Fruit fly (Drosophila melanogaster) whole organism, embryonic: ENCODE measurements around the gene CG40045.

Experiments
- Ada2b ChIP-seq: fragments of 200-800 bp; sonication (Bioruptor generic); IDR thresholded peaks from 2 replicates; pipeline ENCODE4 v1.3.6; 2022; ENCODE audit warnings: missing biosample characterization, missing genetic modification characterization
- Antp ChIP-seq: fragments of 200-800 bp; sonication (Bioruptor generic); optimal IDR thresholded peaks from 3 replicates; lab custom pipeline; 2016; ENCODE audit warnings: missing biosample characterization, missing genetic modification characterization
- CG10147 ChIP-seq: fragments of 200-800 bp; sonication (Bioruptor generic); optimal IDR thresholded peaks from 2 replicates; lab custom pipeline; 2019; ENCODE audit warnings: missing biosample characterization, mild to moderate bottlenecking, missing genetic modification characterization, moderate library complexity
- CG1024 ChIP-seq: fragments of 200-800 bp; sonication (Bioruptor generic); IDR thresholded peaks from 2 replicates; pipeline ENCODE4 v1.3.6; 2022; ENCODE audit warnings: missing biosample characterization, missing genetic modification characterization
- CG10274 ChIP-seq: fragments of 200-800 bp; sonication (Bioruptor generic); optimal IDR thresholded peaks from 3 replicates; lab custom pipeline; 2017; ENCODE audit warnings: missing biosample characterization, mild to moderate bottlenecking, missing genetic modification characterization
- CG10959 ChIP-seq: fragments of 200-800 bp; sonication (Bioruptor generic); IDR thresholded peaks from 2 replicates; pipeline ENCODE4 v1.3.6; 2022; ENCODE audit warnings: missing biosample characterization, missing genetic modification characterization
- CG12942 ChIP-seq: fragments of 200-800 bp; sonication (Bioruptor generic); optimal IDR thresholded peaks from 3 replicates; lab custom pipeline; 2016; ENCODE audit warnings: missing biosample characterization, missing genetic modification characterization
- CG13624 ChIP-seq: fragments of 200-800 bp; sonication (Bioruptor generic); optimal IDR thresholded peaks from 2 replicates; lab custom pipeline; 2016; ENCODE audit warnings: missing biosample characterization, missing genetic modification characterization
- CG14860 ChIP-seq: fragments of 200-800 bp; sonication (Bioruptor generic); IDR thresholded peaks from 3 replicates; pipeline ENCODE4 v1.3.6; 2022; ENCODE audit warnings: missing biosample characterization, missing genetic modification characterization; ENCODE audit not compliant: partially characterized antibody
- CG1603 ChIP-seq: fragments of 200-800 bp; sonication (Bioruptor generic); optimal IDR thresholded peaks from 2 replicates; lab custom pipeline; 2019; ENCODE audit warnings: missing biosample characterization, mild to moderate bottlenecking, missing genetic modification characterization, moderate library complexity
- CG17802 ChIP-seq: fragments of 200-800 bp; sonication (Bioruptor generic); optimal IDR thresholded peaks from 2 replicates; lab custom pipeline; 2018; ENCODE audit warnings: missing biosample characterization, mild to moderate bottlenecking, missing genetic modification characterization, moderate library complexity
- CG2199 ChIP-seq: fragments of 200-800 bp; sonication (Bioruptor generic); IDR thresholded peaks from 3 replicates; pipeline ENCODE4 v1.3.6; 2022; ENCODE audit warnings: missing biosample characterization, missing genetic modification characterization
- CG30020 ChIP-seq: fragments of 200-800 bp; optimal IDR thresholded peaks from 2 replicates; lab custom pipeline; 2019; ENCODE audit warnings: missing biosample characterization, mild to moderate bottlenecking, missing genetic modification characterization, moderate library complexity
- CG6654 ChIP-seq: fragments of 200-800 bp; sonication (Bioruptor generic); optimal IDR thresholded peaks from 2 replicates; lab custom pipeline; 2017; ENCODE audit warnings: missing biosample characterization, mild to moderate bottlenecking, missing genetic modification characterization
- CG8388 ChIP-seq: fragments of 200-800 bp; sonication (Bioruptor generic); optimal IDR thresholded peaks from 2 replicates; lab custom pipeline; 2019; ENCODE audit warnings: missing biosample characterization, mild to moderate bottlenecking, missing genetic modification characterization, moderate library complexity
- Camta ChIP-seq: fragments of 200-800 bp; sonication (Bioruptor generic); optimal IDR thresholded peaks from 2 replicates; lab custom pipeline; 2016; ENCODE audit warnings: missing biosample characterization, missing genetic modification characterization
- Dip2 ChIP-seq: fragments of 200-800 bp; sonication (Bioruptor generic); IDR thresholded peaks from 2 replicates; pipeline ENCODE4 v1.3.6; 2022; ENCODE audit warnings: missing biosample characterization, missing genetic modification characterization
- Gug ChIP-seq: fragments of 200-800 bp; sonication (Bioruptor generic); IDR thresholded peaks from 4 replicates; pipeline ENCODE4 v1.3.6; 2022; ENCODE audit warnings: missing biosample characterization, missing genetic modification characterization
- H2.0 ChIP-seq: fragments of 200-800 bp; sonication (Bioruptor generic); IDR thresholded peaks from 2 replicates; pipeline ENCODE4 v1.3.6; 2022; ENCODE audit warnings: missing biosample characterization, missing genetic modification characterization
- HmgZ ChIP-seq: fragments of 200-800 bp; sonication (Bioruptor generic); optimal IDR thresholded peaks from 2 replicates; lab custom pipeline; 2018; ENCODE audit warnings: missing biosample characterization, mild to moderate bottlenecking, missing genetic modification characterization
- Hr78 ChIP-seq, 2 experiments: fragments of 200-800 bp in 1 of 2; fragments of >200 bp in 1 of 2; sonication (Bioruptor generic) in 1 of 2; optimal IDR thresholded peaks; 2 replicates each; lab custom pipeline; 2017 to 2019; ENCODE audit warnings: missing biosample characterization in 2 of 2, missing genetic modification characterization in 2 of 2, mild to moderate bottlenecking in 1 of 2, moderate library complexity in 1 of 2
- NfI ChIP-seq: fragments of 200-800 bp; sonication (Bioruptor generic); optimal IDR thresholded peaks from 3 replicates; lab custom pipeline; 2018; ENCODE audit warnings: missing biosample characterization, mild to moderate bottlenecking, missing genetic modification characterization, moderate library complexity
- Rx ChIP-seq: fragments of 200-800 bp; sonication (Bioruptor generic); IDR thresholded peaks from 2 replicates; pipeline ENCODE4 v1.3.6; 2022; ENCODE audit warnings: missing biosample characterization, missing genetic modification characterization
- Six4 ChIP-seq: fragments of 200-800 bp; sonication (Bioruptor generic); optimal IDR thresholded peaks from 2 replicates; lab custom pipeline; 2016; ENCODE audit warnings: missing biosample characterization, missing genetic modification characterization
- Vsx1 ChIP-seq: fragments of 200-800 bp; sonication (Bioruptor generic); optimal IDR thresholded peaks from 2 replicates; lab custom pipeline; 2017; ENCODE audit warnings: missing biosample characterization, mild to moderate bottlenecking, missing genetic modification characterization, missing genetic modification reagents
- Xbp1 ChIP-seq: fragments of 200-800 bp; sonication (Bioruptor generic); optimal IDR thresholded peaks from 3 replicates; lab custom pipeline; 2016; ENCODE audit warnings: missing biosample characterization, mild to moderate bottlenecking, missing genetic modification characterization
- ase ChIP-seq: fragments of 200-800 bp; sonication (Bioruptor generic); IDR thresholded peaks from 3 replicates; pipeline ENCODE4 v1.3.6; 2022; ENCODE audit warnings: missing biosample characterization, missing genetic modification characterization
- az2 ChIP-seq: fragments of 200-800 bp; sonication (Bioruptor generic); optimal IDR thresholded peaks from 3 replicates; lab custom pipeline; 2016; ENCODE audit warnings: missing biosample characterization, missing genetic modification characterization
- dmrt11E ChIP-seq: fragments of 200-800 bp; sonication (Bioruptor generic); optimal IDR thresholded peaks from 3 replicates; lab custom pipeline; 2018; ENCODE audit warnings: missing biosample characterization, mild to moderate bottlenecking, missing genetic modification characterization, moderate library complexity
- esg ChIP-seq: fragments of 200-800 bp; sonication (Bioruptor generic); conservative IDR thresholded peaks from 2 replicates; pipeline ENCODE4 v1.3.6; 2022; ENCODE audit warnings: missing biosample characterization, missing genetic modification characterization
- ewg ChIP-seq: fragments of 200-800 bp; sonication (Bioruptor generic); optimal IDR thresholded peaks from 3 replicates; lab custom pipeline; 2017; ENCODE audit warnings: mild to moderate bottlenecking, missing biosample characterization, missing genetic modification reagents, missing genetic modification characterization
- gcm ChIP-seq: fragments of 200-800 bp; sonication (Bioruptor generic); optimal IDR thresholded peaks from 2 replicates; lab custom pipeline; 2019; ENCODE audit warnings: missing biosample characterization, mild to moderate bottlenecking, missing genetic modification characterization, moderate library complexity
- gt ChIP-seq: fragments of 200-800 bp; sonication (Bioruptor generic); IDR thresholded peaks from 2 replicates; pipeline ENCODE4 v1.3.6; 2022; ENCODE audit warnings: missing biosample characterization, missing genetic modification characterization
- nom ChIP-seq: fragments of 200-800 bp; sonication (Bioruptor generic); optimal IDR thresholded peaks from 2 replicates; lab custom pipeline; 2017; ENCODE audit warnings: missing biosample characterization, missing genetic modification characterization, mild to moderate bottlenecking, moderate library complexity, missing genetic modification reagents
- otp ChIP-seq: fragments of 200-800 bp; sonication (Bioruptor generic); IDR thresholded peaks from 3 replicates; pipeline ENCODE4, ENCODE4 v1.3.6; 2022; ENCODE audit warnings: missing biosample characterization, missing genetic modification characterization
- sens ChIP-seq: fragments of 200-800 bp; sonication (Bioruptor generic); peaks from one replicate; lab custom pipeline; 2016; ENCODE audit warnings: missing biosample characterization, missing genetic modification characterization
- so ChIP-seq: fragments of 200-800 bp; sonication (Bioruptor generic); IDR thresholded peaks from 3 replicates; pipeline ENCODE4 v1.3.6; 2022; ENCODE audit warnings: missing biosample characterization, missing genetic modification characterization
- ssp ChIP-seq: fragments of 200-800 bp; sonication (Bioruptor generic); IDR thresholded peaks from 2 replicates; pipeline ENCODE4 v1.3.6; 2022; ENCODE audit warnings: missing biosample characterization, missing genetic modification characterization
- stwl ChIP-seq: fragments of 200-800 bp; sonication (Bioruptor generic); optimal IDR thresholded peaks from 3 replicates; lab custom pipeline; 2018; ENCODE audit warnings: missing biosample characterization, mild to moderate bottlenecking, missing genetic modification characterization, moderate library complexity
- tio ChIP-seq: fragments of 200-800 bp; sonication (Bioruptor generic); optimal IDR thresholded peaks from 2 replicates; lab custom pipeline; 2017; ENCODE audit warnings: missing biosample characterization, missing genetic modification characterization, inconsistent platforms
- tll ChIP-seq, 2 experiments: fragments of 200-800 bp in 1 of 2; fragments of >200 bp in 1 of 2; sonication (Bioruptor generic) in 1 of 2; optimal IDR thresholded peaks; 2 replicates each; lab custom pipeline; 2017 to 2019; ENCODE audit warnings: missing biosample characterization in 2 of 2, missing genetic modification characterization in 2 of 2, mild to moderate bottlenecking in 1 of 2, moderate library complexity in 1 of 2
- toy ChIP-seq: fragments of 200-800 bp; sonication (Bioruptor generic); IDR thresholded peaks from 2 replicates; pipeline ENCODE4 v1.3.6; 2022; ENCODE audit warnings: missing biosample characterization, missing genetic modification characterization
- ttk ChIP-seq: fragments of 200-800 bp; sonication (Bioruptor generic); IDR thresholded peaks from 2 replicates; pipeline ENCODE4 v2.1.2; 2022; ENCODE audit warnings: missing biosample characterization, missing genetic modification characterization
- tup ChIP-seq: fragments of 200-800 bp; sonication (Bioruptor generic); optimal IDR thresholded peaks from 2 replicates; lab custom pipeline; 2016; ENCODE audit warnings: missing biosample characterization, mild to moderate bottlenecking, missing genetic modification characterization, moderate library complexity
- tx ChIP-seq: fragments of 200-800 bp; sonication (Bioruptor generic); optimal IDR thresholded peaks from 2 replicates; lab custom pipeline; 2016; ENCODE audit warnings: missing biosample characterization, missing genetic modification characterization
- usp ChIP-seq: fragments of >200 bp; optimal IDR thresholded peaks from 2 replicates; lab custom pipeline; 2017; ENCODE audit warnings: missing biosample characterization, missing genetic modification characterization
- wek ChIP-seq: fragments of 200-800 bp; sonication (Bioruptor generic); optimal IDR thresholded peaks from 3 replicates; lab custom pipeline; 2018; ENCODE audit warnings: missing biosample characterization, mild to moderate bottlenecking, missing genetic modification characterization, moderate library complexity

Gene CG40045

dm6 chr3L:24020551-24021163 lies 7.7 kb upstream of the CG40045 start:
- TF ChIP-seq CG30020 (tag; lab: Kevin White, UChicago) (peak; percentile 93), CG17802 (tag; lab: Kevin White, UChicago) (peak; percentile 89), CG1603 (tag; lab: Kevin White, UChicago) (peak; percentile 68), CG1024 (peak; percentile 54; the same call in 1 of the 2 replicates), ssp (GFP tag; lab: Robert Waterston, UW) (peak; percentile 71)
- TF ChIP-seq, all 482 proteins: peak for 5; not testable (repeated sequence) for 477

- TF ChIP-seq CG10274 (GFP tag; lab: Kevin White, UChicago) (no peak), Six4 (no peak), ttk (GFP tag; lab: Robert Waterston, UW) (no peak), gt (GFP tag; lab: Robert Waterston, UW) (no peak), tll (GFP tag; optimal IDR thresholded peaks at IDR 0.05; lab: Kevin White, UChicago) (no peak), CG12942 (no peak), CG10959 (GFP tag; lab: Robert Waterston, UW) (no peak), nom (GFP tag; lab: Kevin White, UChicago) (no peak), Ada2b (GFP tag; lab: Robert Waterston, UW) (no peak), az2 (GFP tag; lab: Kevin White, UChicago) (no peak), Dip2 (GFP tag; lab: Robert Waterston, UW) (no peak), tup (GFP tag; lab: Kevin White, UChicago) (no peak), tx (GFP tag; lab: Kevin White, UChicago) (no peak), CG10147 (GFP tag; lab: Kevin White, UChicago) (no peak), CG30020 (tag; lab: Kevin White, UChicago) (peak; percentile 91), CG2199 (GFP tag; lab: Robert Waterston, UW) (peak; percentile 42; the same call in 1 of the 3 replicates), Camta (GFP tag; lab: Kevin White, UChicago) (no peak), otp (no peak), Antp (GFP tag; lab: Kevin White, UChicago) (no peak), toy (GFP tag; lab: Robert Waterston, UW) (no peak), Hr78 (GFP tag; optimal IDR thresholded peaks at IDR 0.05; lab: Kevin White, UChicago) (no peak), CG14860 (GFP tag; lab: Robert Waterston, UW) (no peak), ase (GFP tag; lab: Robert Waterston, UW) (no peak), CG13624 (no peak), CG1024 (peak; percentile 61; the same call in 1 of the 2 replicates), usp (GFP tag; lab: Kevin White, UChicago) (no peak), esg (GFP tag; lab: Robert Waterston, UW) (no peak), CG8388 (no peak), dmrt11E (tag; lab: Kevin White, UChicago) (no peak), HmgZ (tag; lab: Kevin White, UChicago) (no peak), Xbp1 (GFP tag; lab: Kevin White, UChicago) (no peak), stwl (tag; lab: Kevin White, UChicago) (no peak), tio (GFP tag; lab: Kevin White, UChicago) (no peak), ewg (GFP tag; lab: Kevin White, UChicago) (no peak), wek (no peak), sens (peak; percentile 9), CG1603 (tag; lab: Kevin White, UChicago) (peak; percentile 62), Vsx1 (GFP tag; lab: Kevin White, UChicago) (no peak), ssp (GFP tag; lab: Robert Waterston, UW) (peak; percentile 65), Rx (GFP tag; lab: Robert Waterston, UW) (no peak), so (GFP tag; lab: Robert Waterston, UW) (no peak), H2.0 (GFP tag; lab: Robert Waterston, UW) (no peak), CG6654 (no peak), CG17802 (tag; lab: Kevin White, UChicago) (peak; percentile 87), NfI (GFP tag; lab: Kevin White, UChicago) (no peak), Gug (no peak), gcm (GFP tag; lab: Kevin White, UChicago) (no peak)
Measured at dm6 chr3L:24029774-24030173, 1.5 kb downstream of the CG40045 start.
